Worm (Caenorhabditis elegans) whole organism, L4/young adult: ENCODE measurements around the gene M176.16.

Experiments used
- dao-5 ChIP-seq: sonication (generic microtip); optimal IDR thresholded peaks from 2 replicates; lab custom pipeline; 2016; ENCODE audit warnings: missing genotype, missing genetic modification characterization, moderate library complexity, missing compliant biosample characterization
- him-1 ChIP-seq: sonication (generic microtip); optimal IDR thresholded peaks from 2 replicates; lab custom pipeline; 2016; ENCODE audit warnings: missing genotype, missing genetic modification reagents, missing genetic modification characterization, missing compliant biosample characterization

DNA sequence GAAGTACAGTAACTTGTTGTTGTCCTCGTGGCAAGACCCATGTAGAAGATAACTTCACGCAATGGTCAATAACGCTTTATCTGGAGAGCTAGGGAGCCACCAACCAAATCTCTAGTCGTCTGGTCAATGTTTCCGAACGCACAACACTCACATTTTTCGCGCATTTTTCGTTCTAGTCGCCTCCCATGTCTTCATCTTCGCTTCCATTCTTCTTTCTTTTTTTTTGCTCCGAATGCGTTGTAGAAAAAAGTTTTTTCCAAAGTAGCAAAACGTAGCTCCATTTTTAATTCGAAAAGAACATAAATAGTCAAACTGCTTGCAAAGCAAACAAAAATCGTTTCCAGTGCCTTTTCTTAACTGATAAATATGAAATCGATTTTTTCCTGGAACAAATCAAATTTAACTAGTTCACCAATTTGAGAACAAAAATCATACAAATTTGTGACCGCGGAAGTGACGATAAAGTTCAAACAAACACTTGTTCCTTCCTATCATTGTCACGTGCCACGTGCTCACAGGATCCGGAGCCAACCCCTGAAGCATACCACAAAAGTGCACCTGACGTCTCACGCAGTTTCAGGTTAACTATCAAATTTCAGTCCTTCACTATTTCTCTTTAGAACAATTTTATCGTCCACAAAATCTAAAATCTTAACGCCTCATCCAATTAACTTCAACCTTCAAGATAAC is 671 bp downstream of the M176.16 start:
- TF ChIP-seq dao-5 (no peak), him-1 (tag; lab: Kevin White, UChicago) (no peak)
